Fruit fly (Drosophila melanogaster) whole organism, larva: ENCODE results near the gene msopa.

Experiments used
- noc ChIP-seq: fragments of 200-800 bp; sonication (Bioruptor generic); optimal IDR thresholded peaks from 3 replicates; lab custom pipeline; 2019; ENCODE audit warnings: missing biosample characterization, mild to moderate bottlenecking, missing genetic modification characterization, moderate library complexity

The msopa gene

DNA sequence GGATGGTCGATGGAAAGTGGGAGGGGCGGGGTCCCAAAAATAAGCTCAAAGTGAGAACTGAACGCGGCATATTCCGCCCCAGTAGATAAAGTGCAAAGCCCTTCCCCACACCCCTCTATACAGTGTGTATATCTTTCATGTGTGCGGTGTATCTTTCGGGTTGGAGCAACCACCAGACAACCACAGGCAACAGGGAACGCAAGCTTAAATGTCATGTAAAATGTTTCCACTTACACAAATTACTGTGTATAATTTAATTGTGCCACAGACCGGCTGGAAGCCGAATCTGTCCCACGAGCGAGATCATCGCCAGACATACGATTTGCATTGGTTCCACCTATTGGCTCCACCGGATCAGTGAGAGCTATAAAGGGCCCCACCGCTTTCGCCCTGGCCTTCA lies at the start of gene msopa:
TSS of gene msopa (plus strand) at position 301 of the 400 bp plus-strand sequence.
- TF ChIP-seq noc (tag; lab: Kevin White, UChicago), result no peak

DNA sequence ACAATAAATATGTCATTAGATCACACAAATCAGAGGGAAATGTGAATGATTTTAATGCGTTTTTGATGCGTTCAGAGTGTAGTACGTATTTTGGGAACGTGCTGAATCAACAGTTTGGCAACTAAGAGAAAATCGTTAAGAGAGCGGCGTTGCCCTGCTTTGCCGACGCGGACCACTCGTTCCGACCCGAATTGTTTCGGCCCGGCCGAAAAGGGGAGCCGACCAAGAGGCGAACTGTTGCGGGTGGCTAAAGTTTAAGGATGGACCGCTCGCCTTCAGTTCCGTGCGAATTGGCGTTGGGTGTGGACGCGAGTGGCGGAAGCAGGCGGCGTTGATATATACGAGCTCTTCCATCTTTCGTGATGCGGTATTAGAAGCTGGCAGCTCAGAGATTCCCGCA lies 47.8 kb upstream of the msopa start, which contains the start of gene Oct-TyrR:
TSS of gene Oct-TyrR (plus strand) at position 287 of the 400 bp plus-strand sequence.
- TF ChIP-seq noc (tag; lab: Kevin White, UChicago), result no peak

DNA sequence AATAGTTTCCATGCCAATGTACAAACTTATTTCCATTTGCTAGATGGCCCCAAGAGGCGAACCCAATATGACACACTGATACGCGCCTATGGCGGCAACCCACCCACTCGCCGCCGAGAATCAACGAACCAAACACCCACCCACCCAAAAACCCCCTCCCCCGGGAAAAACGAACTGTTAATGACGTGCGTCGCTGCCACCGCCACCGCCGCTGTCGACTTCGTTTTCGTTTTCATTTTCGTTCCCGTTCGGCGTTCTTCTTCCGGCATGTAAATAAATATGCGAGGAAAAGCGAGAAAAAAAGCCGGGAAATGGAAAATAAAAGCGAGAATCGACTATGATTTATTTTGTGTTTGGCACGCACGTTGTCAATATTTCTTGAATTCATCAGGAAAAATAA lies 31.4 kb upstream of the msopa start:
- TF ChIP-seq noc (tag; lab: Kevin White, UChicago), result no peak

DNA sequence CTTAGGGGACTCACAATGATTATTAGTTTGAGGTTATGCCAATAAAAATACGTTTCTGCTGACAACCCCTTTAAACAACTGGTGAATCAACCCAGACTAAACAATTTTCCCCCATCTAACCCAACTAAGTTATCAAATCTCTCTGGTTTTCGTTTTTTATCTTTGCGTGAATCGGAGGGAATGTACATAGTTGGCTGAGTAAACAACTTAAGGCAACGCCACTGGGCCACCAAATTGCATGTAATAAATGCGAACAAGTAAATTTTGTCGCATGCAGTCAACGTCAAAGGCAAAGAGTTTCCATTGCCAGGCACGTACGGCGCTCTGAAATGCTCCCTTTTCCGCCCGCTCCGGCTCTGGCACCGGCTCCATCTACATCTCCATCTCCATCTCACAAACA lies 29.2 kb upstream of the msopa start:
- TF ChIP-seq noc (tag; lab: Kevin White, UChicago), result no peak

DNA sequence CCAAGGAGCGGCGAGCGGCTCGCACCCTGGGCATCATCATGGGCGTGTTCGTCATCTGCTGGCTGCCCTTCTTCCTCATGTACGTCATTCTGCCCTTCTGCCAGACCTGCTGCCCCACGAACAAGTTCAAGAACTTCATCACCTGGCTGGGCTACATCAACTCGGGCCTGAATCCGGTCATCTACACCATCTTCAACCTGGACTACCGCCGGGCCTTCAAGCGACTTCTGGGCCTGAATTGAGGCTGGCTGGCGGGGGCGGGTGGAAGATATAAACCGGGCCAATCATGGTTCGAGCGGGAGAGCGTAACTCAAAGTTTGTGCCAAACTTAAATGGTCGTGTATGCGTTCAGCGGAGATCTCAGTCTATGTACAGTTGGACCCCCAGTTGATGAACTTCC lies 18.7 kb upstream of the msopa start:
- TF ChIP-seq noc (tag; lab: Kevin White, UChicago), result no peak

DNA sequence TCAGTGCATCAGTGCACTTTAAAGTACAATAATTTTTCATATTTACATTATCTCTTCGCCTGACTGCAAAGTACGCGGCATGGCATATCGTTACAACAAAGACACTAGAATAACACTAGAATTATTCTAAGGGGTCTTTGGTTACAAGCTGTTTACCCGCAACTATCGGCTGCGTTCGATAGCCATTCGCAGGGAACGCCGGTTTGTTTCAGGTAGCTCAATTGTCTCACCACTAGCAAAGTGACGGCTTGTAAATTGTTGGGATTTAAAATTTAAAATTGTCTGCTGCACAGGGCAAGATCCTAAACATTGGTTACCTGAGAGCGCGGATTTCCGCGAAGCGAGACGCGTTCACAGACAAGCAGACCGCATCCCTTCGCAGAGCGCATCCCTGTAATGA lies 16.8 kb upstream of the msopa start, which contains the start of gene CG14561:
TSS of gene CG14561 (plus strand) at position 214 of the 400 bp plus-strand sequence.
- no peak for TF ChIP-seq noc (tag; lab: Kevin White, UChicago)

DNA sequence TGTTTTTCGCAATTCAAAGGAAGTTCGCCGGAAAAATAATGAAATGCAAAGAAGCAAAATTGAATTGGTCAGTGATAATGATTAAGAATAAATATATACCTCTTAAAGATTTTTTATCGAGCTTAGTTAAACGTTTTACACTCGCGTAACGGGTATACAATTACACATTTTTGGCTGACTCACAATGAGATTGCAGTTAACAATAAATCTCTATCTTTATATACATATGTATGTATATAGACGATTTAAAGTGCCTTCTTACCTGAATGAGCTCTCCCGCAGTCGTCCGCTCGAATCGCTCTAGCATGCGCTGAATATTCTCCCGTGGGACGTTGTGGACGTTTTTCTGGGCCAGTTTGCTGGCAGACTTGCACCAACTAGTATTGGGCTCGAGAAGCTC lies 12.0 kb upstream of the msopa start:
- no peak for TF ChIP-seq noc (tag; lab: Kevin White, UChicago)

DNA sequence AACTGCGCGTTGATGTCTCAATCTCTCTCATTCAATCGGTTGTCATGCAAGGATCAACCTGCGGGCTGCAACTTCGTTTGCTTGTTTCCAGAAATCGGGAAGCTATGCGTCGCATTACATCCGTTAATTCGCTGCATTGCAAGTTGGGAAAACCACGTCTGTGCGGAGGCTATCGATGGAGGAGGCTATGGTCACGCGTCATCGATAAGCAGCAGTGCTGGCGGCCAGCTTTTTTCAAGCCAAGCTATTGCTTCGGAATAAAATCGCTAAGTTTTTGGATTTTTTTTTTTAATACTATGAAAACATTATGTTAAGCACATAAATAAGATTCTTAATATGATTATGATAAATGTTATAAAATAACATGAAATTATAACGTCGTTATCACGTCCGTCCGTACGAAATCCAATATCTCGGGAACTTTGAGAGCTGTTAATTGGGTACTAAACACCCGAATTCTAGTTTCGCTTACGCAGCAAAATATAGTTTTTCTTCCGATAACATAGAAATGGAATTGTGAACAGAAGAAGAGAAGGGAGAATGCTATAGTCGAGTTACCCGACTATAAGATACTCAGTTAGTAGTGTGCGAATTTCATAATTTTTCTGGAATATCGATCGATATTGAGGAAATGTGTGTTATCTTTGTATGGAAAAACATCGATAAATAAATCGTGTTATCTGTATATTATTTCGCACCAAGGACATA lies 10.7 kb upstream of the msopa start, which contains the start of gene CG7139:
TSS of gene CG7139 (minus strand) at position 162 of the 708 bp plus-strand sequence.
- TF ChIP-seq noc (tag; lab: Kevin White, UChicago), result no peak

DNA sequence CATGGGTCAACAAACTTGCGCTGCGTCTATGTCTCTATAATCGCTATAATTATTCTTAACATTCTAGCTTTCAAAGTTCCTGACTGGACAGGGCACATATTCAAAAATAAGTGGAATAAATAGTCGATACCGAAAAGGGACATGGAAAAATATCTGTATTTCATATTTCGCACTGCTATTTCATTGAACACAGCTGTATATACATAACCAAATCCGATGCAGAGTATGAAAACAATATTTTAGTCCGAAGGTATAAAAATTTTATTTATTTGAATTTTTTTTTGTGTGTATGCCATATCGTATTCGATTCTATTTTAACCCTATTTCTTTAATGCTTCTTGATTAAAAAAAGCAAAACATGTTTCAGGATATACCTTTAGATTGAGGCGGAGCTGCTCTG lies 9.7 kb upstream of the msopa start:
- TF ChIP-seq noc (tag; lab: Kevin White, UChicago), result no peak

DNA sequence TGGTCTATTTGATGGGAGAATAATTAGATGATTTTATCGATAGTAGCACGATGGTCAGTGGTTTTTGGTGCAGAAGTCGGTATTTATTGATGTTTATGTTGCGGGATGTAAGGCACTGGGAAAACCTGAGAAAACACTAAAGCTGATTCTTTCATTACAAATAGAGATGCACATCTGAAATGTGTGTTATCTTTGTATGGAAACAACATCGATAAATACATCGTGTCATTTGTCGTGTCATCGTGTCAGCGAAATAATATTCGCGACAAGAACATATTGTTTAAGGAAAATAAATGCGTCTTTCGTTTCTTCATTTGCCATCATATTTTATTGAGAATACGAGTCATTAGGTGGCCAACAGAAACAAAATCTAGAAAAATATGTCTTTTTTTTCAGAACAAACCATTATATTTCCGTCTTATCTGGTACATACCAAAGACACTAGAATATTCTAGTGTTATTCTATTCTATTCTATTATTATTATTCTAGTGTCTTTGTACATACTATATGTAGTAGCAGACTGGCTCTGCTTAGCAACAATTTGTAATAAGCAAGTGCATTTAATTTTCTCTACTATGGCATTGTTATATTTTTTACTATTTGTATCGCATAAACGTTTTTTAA lies 8.1 kb upstream of the msopa start, which contains the start of gene CG7133:
TSS of gene CG7133 (minus strand) at position 177 of the 625 bp plus-strand sequence.
- TF ChIP-seq noc (tag; lab: Kevin White, UChicago), result no peak

DNA sequence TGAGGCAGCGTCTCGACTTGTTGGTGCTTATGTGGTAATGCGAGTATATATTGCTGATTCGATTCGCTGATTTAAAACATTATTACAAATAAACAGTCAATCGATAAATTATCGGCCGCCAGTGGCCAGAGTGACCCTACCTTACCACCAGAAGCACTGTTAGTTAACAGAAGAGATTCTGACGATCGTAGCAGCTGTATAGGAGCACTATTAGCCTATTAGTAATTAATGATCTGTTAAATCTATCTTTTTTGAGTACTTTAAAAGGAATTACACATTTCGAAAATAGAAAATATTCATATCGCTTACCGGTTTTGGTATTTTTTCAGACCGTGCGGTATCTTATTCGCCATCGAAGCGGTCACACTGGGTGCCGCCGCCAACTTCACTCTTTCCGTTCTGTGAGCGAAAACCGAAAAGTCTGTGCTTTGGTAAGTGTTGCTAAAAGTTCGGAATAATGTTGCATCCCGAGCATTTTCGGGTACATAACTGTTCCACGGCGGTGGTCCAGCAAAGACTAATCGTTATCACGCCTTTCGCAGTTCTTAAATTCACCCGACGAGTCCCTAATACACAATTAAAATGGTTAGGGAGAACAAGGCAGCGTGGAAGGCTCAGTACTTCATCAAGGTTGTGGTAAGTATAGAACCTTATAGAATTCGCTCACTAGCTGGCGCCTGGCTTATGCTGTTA lies 6.7 kb upstream of the msopa start, which contains the start of the genes CG7130 and RpLP0:
TSS of gene CG7130 (minus strand) at position 51 of the 693 bp plus-strand sequence.
TSS of gene RpLP0 (plus strand) at position 162 of the 693 bp plus-strand sequence.
- peak; percentile 59 for TF ChIP-seq noc (tag; lab: Kevin White, UChicago)

DNA sequence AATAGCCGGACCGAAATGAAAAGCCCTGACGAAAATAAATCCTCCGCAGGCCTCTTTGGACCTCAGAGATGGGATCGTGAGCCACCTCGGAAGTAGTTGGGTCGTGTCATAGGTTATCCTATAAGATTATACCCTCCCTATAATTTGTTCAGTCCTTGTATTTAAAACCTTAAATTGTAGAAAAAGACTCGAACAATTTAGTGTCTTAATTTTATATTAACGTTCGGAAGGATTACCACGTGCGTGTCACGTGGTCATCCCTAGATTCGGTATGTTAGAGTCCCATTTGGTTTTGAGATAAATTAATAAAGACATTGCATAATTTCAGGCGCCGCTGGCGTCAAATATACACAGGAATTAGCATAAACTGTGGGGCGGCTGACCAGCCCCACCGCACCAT lies 4.5 kb upstream of the msopa start:
- TF ChIP-seq noc (tag; lab: Kevin White, UChicago), result peak; percentile 2

DNA sequence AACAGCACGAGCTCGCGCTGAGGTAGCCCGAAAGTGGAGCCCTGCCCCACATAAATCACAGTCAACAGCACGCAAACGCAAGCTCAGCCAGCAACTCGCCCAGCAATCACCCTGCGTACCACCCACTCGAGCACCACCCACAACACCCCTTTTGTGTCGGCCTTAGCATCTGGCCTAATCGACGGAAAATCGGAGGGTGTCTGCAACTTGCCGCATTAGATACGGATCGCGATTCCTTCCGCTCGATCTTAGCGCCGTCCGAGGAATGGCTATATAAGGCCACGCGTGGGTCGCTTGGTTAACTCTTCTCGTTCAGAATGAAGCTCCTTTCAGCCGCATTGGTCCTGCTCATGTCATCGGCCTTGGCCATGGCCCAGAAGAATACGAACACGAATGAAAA lies 2.5 kb upstream of the msopa start, which contains the start of gene Sfp79B:
TSS of gene Sfp79B (plus strand) at position 301 of the 400 bp plus-strand sequence.
- TF ChIP-seq noc (tag; lab: Kevin White, UChicago), result no peak

DNA sequence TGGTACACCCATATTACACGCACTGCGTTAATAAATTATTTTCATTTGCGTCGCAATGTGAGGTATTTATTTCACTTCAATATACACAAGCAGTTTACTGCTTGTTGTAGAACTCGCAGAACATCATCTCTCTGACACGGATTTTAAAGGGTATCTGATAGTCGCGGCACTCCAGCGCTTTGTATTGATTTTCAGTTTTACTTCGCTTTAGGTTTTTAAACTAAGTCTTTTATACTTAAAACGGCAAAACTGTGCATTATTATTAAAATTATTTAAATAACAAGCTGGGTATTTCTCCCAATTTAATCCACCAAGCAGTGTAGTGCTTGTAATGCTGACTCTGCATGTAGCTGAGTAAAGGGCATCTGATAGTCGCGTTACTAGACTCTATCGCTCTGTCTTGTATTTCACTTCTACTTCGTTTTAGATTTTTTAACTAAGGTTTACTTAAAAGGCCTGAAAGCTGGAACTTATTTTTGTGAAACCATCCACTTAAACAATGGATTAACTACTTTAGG lies 670 bp downstream of the msopa start:
- no peak for TF ChIP-seq noc (tag; lab: Kevin White, UChicago)

DNA sequence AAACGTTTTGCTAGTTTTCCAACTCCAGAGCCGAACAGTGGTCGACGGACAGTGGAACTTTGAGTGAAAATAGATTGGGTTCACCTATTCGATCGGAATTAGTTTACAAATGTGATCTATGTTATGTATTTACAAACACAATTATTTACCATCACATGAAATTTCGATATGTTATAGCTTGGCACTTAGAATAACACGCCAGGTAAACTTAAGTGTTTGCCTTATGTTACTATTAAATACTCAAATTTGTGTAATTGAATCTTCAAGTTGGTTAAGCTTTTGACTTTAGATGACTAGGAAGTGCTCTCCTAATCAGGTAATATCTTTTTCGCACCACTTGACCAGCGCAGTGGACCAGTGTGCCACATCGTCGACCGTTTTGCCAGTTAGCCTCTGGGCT lies 8.8 kb downstream of the msopa start:
- no peak for TF ChIP-seq noc (tag; lab: Kevin White, UChicago)
